Worm (Caenorhabditis elegans) whole organism, late embryonic: ENCODE measurements around the gene npl-4.2.

Experiments
- C08G9.2 ChIP-seq: sonication (generic microtip); optimal IDR thresholded peaks from 2 replicates; lab custom pipeline; 2016; ENCODE audit warnings: mild to moderate bottlenecking, missing genetic modification characterization, moderate library complexity, missing compliant biosample characterization
- C38D4.7 ChIP-seq: fragments of 200-800 bp; sonication (Bioruptor generic); optimal IDR thresholded peaks from 2 replicates; lab custom pipeline; 2018; ENCODE audit warnings: mild to moderate bottlenecking, missing genetic modification characterization, moderate library complexity, missing compliant biosample characterization
- K09A11.1 ChIP-seq: sonication (generic microtip); optimal IDR thresholded peaks from 2 replicates; lab custom pipeline; 2017; ENCODE audit warnings: antibody characterized with exemption, mild to moderate bottlenecking, missing genetic modification characterization, missing compliant biosample characterization; ENCODE audit not compliant: insufficient read depth
- T23F11.4 ChIP-seq: fragments of 200-800 bp; sonication (Bioruptor generic); optimal IDR thresholded peaks from 2 replicates; lab custom pipeline; 2018; ENCODE audit warnings: mild to moderate bottlenecking, missing genetic modification characterization, missing compliant biosample characterization
- ahr-1 ChIP-seq: sonication (generic microtip); optimal IDR thresholded peaks from 2 replicates; lab custom pipeline; 2016; ENCODE audit warnings: missing genetic modification characterization, missing compliant biosample characterization
- ceh-14 ChIP-seq: sonication (generic microtip); optimal IDR thresholded peaks from 2 replicates; lab custom pipeline; 2016; ENCODE audit warnings: missing genotype, missing genetic modification characterization, missing compliant biosample characterization
- ceh-18 ChIP-seq: sonication (generic microtip); optimal IDR thresholded peaks from 2 replicates; lab custom pipeline; 2016; ENCODE audit warnings: missing genetic modification characterization, missing compliant biosample characterization
- ceh-2 ChIP-seq: sonication (generic microtip); optimal IDR thresholded peaks from 2 replicates; lab custom pipeline; 2016; ENCODE audit warnings: missing genotype, missing genetic modification characterization, missing compliant biosample characterization
- ceh-30 ChIP-seq: fragments of 150-350 bp; optimal IDR thresholded peaks from 2 replicates; lab custom pipeline; 2014; ENCODE audit warnings: missing biosample characterization, missing genetic modification characterization
- ceh-31 ChIP-seq: sonication (generic microtip); optimal IDR thresholded peaks from 2 replicates; lab custom pipeline; 2016; ENCODE audit warnings: missing genetic modification characterization, missing compliant biosample characterization
- ceh-34 ChIP-seq: sonication (generic microtip); optimal IDR thresholded peaks from 2 replicates; lab custom pipeline; 2016; ENCODE audit warnings: mild to moderate bottlenecking, missing genetic modification characterization, missing compliant biosample characterization
- ceh-45 ChIP-seq: fragments of 200-800 bp; sonication (Bioruptor generic); IDR thresholded peaks from 2 replicates; pipeline ENCODE4 v1.3.6; 2022; ENCODE audit warnings: missing genetic modification reagents, missing genetic modification characterization, missing compliant biosample characterization
- ceh-48 ChIP-seq: sonication (generic microtip); optimal IDR thresholded peaks from 2 replicates; lab custom pipeline; 2016; ENCODE audit warnings: missing genetic modification characterization, inconsistent platforms, missing compliant biosample characterization
- ceh-6 ChIP-seq: fragments of 200-800 bp; sonication (Bioruptor generic); optimal IDR thresholded peaks from 2 replicates; lab custom pipeline; 2018; ENCODE audit warnings: mild to moderate bottlenecking, missing genetic modification characterization, missing compliant biosample characterization
- ceh-9 ChIP-seq: sonication (generic microtip); optimal IDR thresholded peaks from 2 replicates; lab custom pipeline; 2016; ENCODE audit warnings: mild to moderate bottlenecking, missing genetic modification characterization, inconsistent platforms, missing compliant biosample characterization
- che-1 ChIP-seq: sonication (generic microtip); optimal IDR thresholded peaks from 2 replicates; lab custom pipeline; 2016; ENCODE audit warnings: mild to moderate bottlenecking, missing genetic modification characterization, missing compliant biosample characterization
- dve-1 ChIP-seq: sonication (generic microtip); optimal IDR thresholded peaks from 2 replicates; lab custom pipeline; 2017; ENCODE audit warnings: antibody characterized with exemption, mild to moderate bottlenecking, missing genetic modification characterization, missing compliant biosample characterization
- elt-2 ChIP-seq: sonication (generic microtip); optimal IDR thresholded peaks from 2 replicates; lab custom pipeline; 2016; ENCODE audit warnings: missing genetic modification reagents, missing genetic modification characterization, missing compliant biosample characterization
- ets-4 ChIP-seq: sonication (generic microtip); optimal IDR thresholded peaks from 2 replicates; lab custom pipeline; 2016; ENCODE audit warnings: missing genetic modification characterization, missing compliant biosample characterization
- eyg-1 ChIP-seq: sonication (generic microtip); optimal IDR thresholded peaks from 2 replicates; lab custom pipeline; 2016; ENCODE audit warnings: missing genotype, missing genetic modification characterization, missing compliant biosample characterization
- hlh-15 ChIP-seq: sonication (generic microtip); optimal IDR thresholded peaks from 2 replicates; lab custom pipeline; 2016; ENCODE audit warnings: missing genetic modification characterization, missing compliant biosample characterization
- hlh-30 ChIP-seq: sonication (generic microtip); optimal IDR thresholded peaks from 2 replicates; lab custom pipeline; 2017; ENCODE audit warnings: antibody characterized with exemption, missing genetic modification characterization, missing compliant biosample characterization; ENCODE audit not compliant: insufficient read depth
- hlh-6 ChIP-seq: sonication (generic microtip); optimal IDR thresholded peaks from 2 replicates; lab custom pipeline; 2016; ENCODE audit warnings: missing genotype, missing genetic modification characterization, missing compliant biosample characterization
- hlh-8 ChIP-seq: sonication (generic microtip); optimal IDR thresholded peaks from 2 replicates; lab custom pipeline; 2016; ENCODE audit warnings: missing genotype, missing genetic modification characterization, missing compliant biosample characterization
- lin-11 ChIP-seq: fragments of 200-800 bp; sonication (Bioruptor generic); optimal IDR thresholded peaks from 2 replicates; lab custom pipeline; 2018; ENCODE audit warnings: mild to moderate bottlenecking, missing genetic modification characterization, missing compliant biosample characterization
- mec-3 ChIP-seq: sonication (generic microtip); optimal IDR thresholded peaks from 2 replicates; lab custom pipeline; 2016; ENCODE audit warnings: borderline replicate concordance, missing genetic modification characterization, missing compliant biosample characterization
- nfya-1 ChIP-seq: sonication (generic microtip); optimal IDR thresholded peaks from 2 replicates; lab custom pipeline; 2017; ENCODE audit warnings: missing genetic modification characterization, mild to moderate bottlenecking, missing compliant biosample characterization, antibody characterized with exemption, moderate library complexity
- nhr-11 ChIP-seq: fragments of 150-350 bp; optimal IDR thresholded peaks from 2 replicates; lab custom pipeline; 2014; ENCODE audit warnings: missing biosample characterization, missing genetic modification characterization
- nhr-232 ChIP-seq: sonication (generic microtip); optimal IDR thresholded peaks from 2 replicates; lab custom pipeline; 2016; ENCODE audit warnings: missing genetic modification characterization, missing compliant biosample characterization
- npax-4 ChIP-seq: sonication (generic microtip); optimal IDR thresholded peaks from 2 replicates; lab custom pipeline; 2016; ENCODE audit warnings: missing genetic modification characterization, missing compliant biosample characterization
- odd-2 ChIP-seq: sonication (generic microtip); optimal IDR thresholded peaks from 2 replicates; lab custom pipeline; 2017; ENCODE audit warnings: antibody characterized with exemption, mild to moderate bottlenecking, missing genetic modification characterization, missing compliant biosample characterization
- pag-3 ChIP-seq: sonication (generic microtip); optimal IDR thresholded peaks from 2 replicates; lab custom pipeline; 2016; ENCODE audit warnings: missing compliant biosample characterization, missing genetic modification characterization, borderline replicate concordance
- pat-9 ChIP-seq: fragments of 200-800 bp; sonication (Bioruptor generic); optimal IDR thresholded peaks from 2 replicates; lab custom pipeline; 2018; ENCODE audit warnings: mild to moderate bottlenecking, missing genetic modification characterization, moderate library complexity, missing compliant biosample characterization
- pax-1 ChIP-seq: fragments of 150-350 bp; optimal IDR thresholded peaks from 2 replicates; lab custom pipeline; 2014; ENCODE audit warnings: missing biosample characterization, missing genetic modification characterization
- pha-2 ChIP-seq: sonication (generic microtip); optimal IDR thresholded peaks from 2 replicates; lab custom pipeline; 2017; ENCODE audit warnings: mild to moderate bottlenecking, missing genetic modification characterization, missing compliant biosample characterization
- ref-2 ChIP-seq: sonication (generic microtip); optimal IDR thresholded peaks from 2 replicates; lab custom pipeline; 2016; ENCODE audit warnings: missing genetic modification characterization, missing compliant biosample characterization
- rnt-1 ChIP-seq: sonication (generic microtip); optimal IDR thresholded peaks from 2 replicates; lab custom pipeline; 2016; ENCODE audit warnings: missing genetic modification characterization, missing compliant biosample characterization
- sdc-2 ChIP-seq: sonication (generic microtip); optimal IDR thresholded peaks from 2 replicates; lab custom pipeline; 2016; ENCODE audit warnings: missing genotype, missing genetic modification characterization, missing compliant biosample characterization
- sox-2 ChIP-seq: fragments of 200-800 bp; sonication (Bioruptor generic); IDR thresholded peaks from 2 replicates; pipeline ENCODE4 v1.3.6; 2022; ENCODE audit warnings: missing genetic modification reagents, missing genetic modification characterization, missing compliant biosample characterization
- sox-4 ChIP-seq: sonication (generic microtip); optimal IDR thresholded peaks from 2 replicates; lab custom pipeline; 2017; ENCODE audit warnings: mild to moderate bottlenecking, missing genetic modification characterization, inconsistent platforms, missing compliant biosample characterization
- syd-9 ChIP-seq: sonication (generic microtip); optimal IDR thresholded peaks from 2 replicates; lab custom pipeline; 2016; ENCODE audit warnings: mild to moderate bottlenecking, missing genetic modification characterization, moderate library complexity, missing compliant biosample characterization
- tbx-2 ChIP-seq: sonication (generic microtip); optimal IDR thresholded peaks from 2 replicates; lab custom pipeline; 2016; ENCODE audit warnings: missing genetic modification characterization, missing compliant biosample characterization
- tbx-7 ChIP-seq: sonication (generic microtip); optimal IDR thresholded peaks from 2 replicates; lab custom pipeline; 2016; ENCODE audit warnings: missing genotype, missing genetic modification characterization, missing compliant biosample characterization
- ttx-3 ChIP-seq: sonication (generic microtip); optimal IDR thresholded peaks from 2 replicates; lab custom pipeline; 2016; ENCODE audit warnings: missing genetic modification reagents, missing genetic modification characterization, missing compliant biosample characterization
- unc-3 ChIP-seq, 2 experiments: fragments of 200-800 bp in 1 of 2; sonication (Bioruptor generic) in 1 of 2; sonication (generic microtip) in 1 of 2; conservative IDR thresholded peaks in 1 of 2; optimal IDR thresholded peaks in 1 of 2; 2 replicates each; pipeline versions ENCODE4 v1.3.6 to Lab custom; 2016 to 2022; ENCODE audit warnings: missing compliant biosample characterization in 2 of 2, missing genetic modification characterization in 2 of 2, missing genetic modification reagents in 1 of 2
- unc-42 ChIP-seq: sonication (generic microtip); optimal IDR thresholded peaks from 2 replicates; lab custom pipeline; 2016; ENCODE audit warnings: missing genotype, missing genetic modification characterization, missing compliant biosample characterization
- unc-55 ChIP-seq: sonication (generic microtip); optimal IDR thresholded peaks from 2 replicates; lab custom pipeline; 2017; ENCODE audit warnings: missing biosample characterization, missing genetic modification reagents, missing genetic modification characterization
- unc-86 ChIP-seq: sonication (generic microtip); optimal IDR thresholded peaks from 2 replicates; lab custom pipeline; 2016; ENCODE audit warnings: missing genetic modification characterization, missing compliant biosample characterization
- ztf-16 ChIP-seq: sonication (generic microtip); optimal IDR thresholded peaks from 2 replicates; lab custom pipeline; 2017; ENCODE audit warnings: missing genetic modification characterization, missing compliant biosample characterization

npl-4.2 gene

ce11 chrII:5593377-5593932 lies 29.2 kb upstream of the npl-4.2 start, which contains the start of gene cdc-14:
Gene cdc-14 (minus strand): TSS chrII:5593427.
- TF ChIP-seq nfya-1 (tag; lab: Kevin White, UChicago), result peak; percentile 72
- TF ChIP-seq sox-2, result peak; percentile 18; the same call in 1 of the 2 replicates
- TF ChIP-seq odd-2 (tag; lab: Kevin White, UChicago), result no peak
- TF ChIP-seq che-1 (tag; lab: Kevin White, UChicago), result no peak
- peak; percentile 95 for TF ChIP-seq hlh-30 (tag; lab: Kevin White, UChicago)
- TF ChIP-seq ztf-16 (tag; lab: Kevin White, UChicago), result no peak
- no peak for TF ChIP-seq ceh-48 (tag; lab: Kevin White, UChicago)
- no peak for TF ChIP-seq dve-1 (tag; lab: Kevin White, UChicago)
- TF ChIP-seq sdc-2 (tag; lab: Kevin White, UChicago), result peak; percentile 33
- TF ChIP-seq K09A11.1, result no peak
- peak; percentile 59 for TF ChIP-seq unc-42 (tag; lab: Kevin White, UChicago)
- TF ChIP-seq ceh-18 (tag; lab: Kevin White, UChicago), result peak; percentile 81
- no peak for TF ChIP-seq syd-9 (tag; lab: Kevin White, UChicago)
- peak; percentile 37 for TF ChIP-seq rnt-1 (tag; lab: Kevin White, UChicago)
- peak; percentile 69 for TF ChIP-seq ceh-34
- TF ChIP-seq pag-3 (tag; lab: Kevin White, UChicago), result no peak
- TF ChIP-seq ceh-31, result peak; percentile 65
- TF ChIP-seq tbx-2 (tag; lab: Kevin White, UChicago), result peak; percentile 76
- peak; percentile 38 for TF ChIP-seq hlh-6
- no peak for TF ChIP-seq C08G9.2 (tag; lab: Kevin White, UChicago)
- TF ChIP-seq sox-4, result no peak
- TF ChIP-seq ttx-3, result no peak
- no peak for TF ChIP-seq unc-86 (tag; lab: Kevin White, UChicago)
- TF ChIP-seq ceh-2 (tag; lab: Kevin White, UChicago), result no peak
- TF ChIP-seq mec-3 (tag; lab: Kevin White, UChicago), result no peak
- TF ChIP-seq ref-2 (tag; lab: Kevin White, UChicago), result peak; percentile 56
- TF ChIP-seq unc-55 (GFP tag; lab: Kevin White, UChicago), result peak; percentile 64
- TF ChIP-seq nhr-11 (tag; lab: Kevin White, UChicago), result no peak
- 0 out of 2 replicates have a peak, but pooled peaks have one; percentile 24 for TF ChIP-seq ceh-45 (GFP tag; lab: Robert Waterston, UW)
- peak; percentile 13 for TF ChIP-seq hlh-8 (tag; lab: Kevin White, UChicago)
- TF ChIP-seq elt-2 (tag; lab: Kevin White, UChicago), result peak; percentile 57
- TF ChIP-seq tbx-7 (tag; lab: Kevin White, UChicago), result no peak
- TF ChIP-seq, all 69 proteins: peak for 16

- TF ChIP-seq pax-1 (tag; lab: Kevin White, UChicago) (no peak), eyg-1 (no peak), ceh-30 (tag; lab: Kevin White, UChicago) (no peak), pha-2 (tag; lab: Kevin White, UChicago) (no peak), ets-4 (tag; lab: Kevin White, UChicago) (peak; percentile 56), ceh-9 (tag; lab: Kevin White, UChicago) (no peak), ceh-6 (GFP tag; lab: Kevin White, UChicago) (no peak), hlh-15 (tag; lab: Kevin White, UChicago) (no peak), ceh-14 (tag; lab: Kevin White, UChicago) (peak; percentile 52), ceh-2 (tag; lab: Kevin White, UChicago) (peak; percentile 33), C38D4.7 (GFP tag; lab: Kevin White, UChicago) (no peak), nhr-232 (no peak), T23F11.4 (GFP tag; lab: Kevin White, UChicago) (no peak), unc-42 (tag; lab: Kevin White, UChicago) (peak; percentile 64), che-1 (tag; lab: Kevin White, UChicago) (no peak), ref-2 (tag; lab: Kevin White, UChicago) (peak; percentile 5), lin-11 (no peak), npax-4 (tag; lab: Kevin White, UChicago) (no peak), unc-3 (GFP tag; conservative IDR thresholded peaks at IDR 0.05; lab: Robert Waterston, UW) (no peak), unc-3 (tag; optimal IDR thresholded peaks at IDR 0.05; lab: Kevin White, UChicago) (no peak), syd-9 (tag; lab: Kevin White, UChicago) (no peak), C08G9.2 (tag; lab: Kevin White, UChicago) (peak; percentile 71), pag-3 (tag; lab: Kevin White, UChicago) (no peak), pat-9 (tag; lab: Kevin White, UChicago) (no peak), ahr-1 (peak; percentile 22), ceh-45 (GFP tag; lab: Robert Waterston, UW) (no peak)
These were observed 28.4 kb upstream of the npl-4.2 start, which contains the start of gene ttc-4 for ce11 chrII:5594210-5594764. Gene ttc-4 (plus strand): TSS chrII:5594714.
